Fruit fly (Drosophila melanogaster): Measurements from ENCODE around the gene path.

DNA sequence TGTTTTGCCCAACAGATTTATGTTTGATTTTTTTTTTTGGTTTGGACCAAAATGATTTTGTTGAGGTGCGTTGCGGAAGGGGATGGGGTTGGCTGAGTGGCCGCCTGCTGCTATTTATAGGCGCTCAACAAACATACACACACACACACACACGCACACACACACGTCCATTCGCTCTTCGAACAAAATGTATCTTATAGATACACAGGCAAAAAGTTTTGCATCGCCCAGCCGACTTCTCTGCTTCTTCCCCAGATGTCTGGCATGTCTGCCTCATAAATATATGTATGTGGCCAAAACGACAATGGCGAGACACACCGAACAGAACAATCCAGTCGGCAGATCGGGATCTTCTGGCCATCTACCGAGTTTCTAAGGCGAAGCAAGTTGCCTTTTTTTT lies 43.7 kb upstream of the path start:
- TF ChIP-seq EcR (GFP tag; optimal IDR thresholded peaks at IDR 0.05) (no peak), psq (optimal IDR thresholded peaks at IDR 0.05) (no peak), pan (optimal IDR thresholded peaks at IDR 0.05) (no peak), CG8478 (optimal IDR thresholded peaks at IDR 0.05) (no peak)
